Fruit fly (Drosophila melanogaster) Kc167 (cell line): Measurements from ENCODE around the gene Dnai2.

Source experiments
- Myc ChIP-seq: fragments of >200 bp; optimal IDR thresholded peaks from 2 replicates; lab custom pipeline; 2017; ENCODE audit warnings: missing external identifiers
- Sin3A ChIP-seq: fragments of >200 bp; optimal IDR thresholded peaks from 2 replicates; lab custom pipeline; 2018; ENCODE audit warnings: missing external identifiers
- h ChIP-seq: fragments of >200 bp; optimal IDR thresholded peaks from 3 replicates; lab custom pipeline; 2018; ENCODE audit warnings: missing external identifiers
- psq ChIP-seq: fragments of >200 bp; optimal IDR thresholded peaks from 2 replicates; lab custom pipeline; 2017; ENCODE audit warnings: missing external identifiers
- ttk ChIP-seq: sonication (Bioruptor generic); optimal IDR thresholded peaks from 2 replicates; lab custom pipeline; 2017; ENCODE audit warnings: missing external identifiers

- TF ChIP-seq h (lab: Kevin White, UChicago) (no peak), Myc (lab: Kevin White, UChicago) (no peak), psq (lab: Kevin White, UChicago) (no peak), Sin3A (lab: Kevin White, UChicago) (no peak), ttk (no peak)
Measured at dm6 chr3L:11716347-11716746, 17.3 kb upstream of the Dnai2 start.
